Worm (Caenorhabditis elegans) whole organism, L4/young adult: ENCODE measurements around the gene T08G5.3.

Experiments used
- W03F9.2 ChIP-seq: fragments of 150-350 bp; optimal IDR thresholded peaks from 2 replicates; lab custom pipeline; 2014; ENCODE audit warnings: missing biosample characterization, missing genetic modification characterization
- dao-5 ChIP-seq: sonication (generic microtip); optimal IDR thresholded peaks from 2 replicates; lab custom pipeline; 2016; ENCODE audit warnings: missing genotype, missing genetic modification characterization, moderate library complexity, missing compliant biosample characterization
- him-1 ChIP-seq: sonication (generic microtip); optimal IDR thresholded peaks from 2 replicates; lab custom pipeline; 2016; ENCODE audit warnings: missing genotype, missing genetic modification reagents, missing genetic modification characterization, missing compliant biosample characterization

- TF ChIP-seq W03F9.2 (tag; lab: Kevin White, UChicago): no peak
- TF ChIP-seq him-1 (tag; lab: Kevin White, UChicago): no peak
- TF ChIP-seq dao-5 (tag; lab: Kevin White, UChicago): no peak
Measured at ce11 chrV:14074160-14074559, 46.9 kb upstream of the T08G5.3 start, which contains the start of gene D1086.11.
